Fruit fly (Drosophila melanogaster): ENCODE measurements around the gene Pldn.

The Pldn gene

DNA sequence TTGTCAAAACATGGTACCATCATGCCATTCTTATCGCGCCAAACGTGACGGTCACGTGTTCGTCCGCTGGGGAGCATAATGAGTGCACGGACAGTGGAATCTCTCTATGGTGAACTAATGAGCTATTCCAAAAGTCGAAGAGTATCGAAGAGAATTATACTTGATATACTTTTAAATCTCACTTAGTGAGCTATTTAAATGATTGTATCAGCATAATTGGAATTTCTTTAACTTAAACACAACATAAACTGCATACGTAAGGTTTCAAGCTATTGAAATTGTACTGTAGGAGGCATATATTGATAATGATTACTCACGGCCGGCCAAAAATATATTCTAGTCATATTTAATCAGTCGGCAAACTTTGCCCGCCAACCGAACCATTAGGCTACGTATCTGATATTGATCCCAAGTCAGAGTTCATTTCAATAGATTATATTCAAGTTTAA, 30.3 kb upstream of the Pldn start (continued):
- peak; percentile 18 for TF ChIP-seq fd3F (GFP tag; optimal IDR thresholded peaks at IDR 0.05)
- peak; percentile 8 for TF ChIP-seq HHEX (GFP tag; optimal IDR thresholded peaks at IDR 0.05)
- TF ChIP-seq ERR (GFP tag; optimal IDR thresholded peaks at IDR 0.05), result no peak
- TF ChIP-seq inv (GFP tag; IDR thresholded peaks at IDR 0.05; ENCODE audit: partially characterized antibody), result no peak
- peak; percentile 5 for TF ChIP-seq CG10209 (GFP tag; optimal IDR thresholded peaks at IDR 0.05)
- no peak for TF ChIP-seq Spps (tag; optimal IDR thresholded peaks at IDR 0.05)

DNA sequence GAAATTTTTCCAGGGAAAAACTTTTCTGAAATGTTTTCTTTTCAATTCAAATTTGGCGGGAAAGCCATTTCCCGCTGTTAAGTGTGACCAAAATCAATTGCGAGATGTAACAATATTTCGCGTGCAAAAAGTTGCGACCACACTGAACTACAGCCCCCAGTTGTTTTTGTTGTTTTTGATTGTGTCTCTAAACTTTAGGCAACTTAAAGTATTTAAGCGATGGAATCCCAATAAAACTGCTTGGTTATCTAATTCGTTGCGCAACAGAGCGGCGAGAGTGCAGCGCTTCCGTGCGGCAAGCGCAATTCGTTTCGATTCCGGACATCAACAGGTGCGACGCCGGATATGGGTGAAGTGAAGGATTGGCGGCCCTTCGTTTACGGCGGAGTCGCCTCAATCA, 29.6 kb upstream of the Pldn start, which contains the start of gene Bmcp:
Bmcp (plus strand) TSS at position 155 of the 400 bp plus-strand sequence.
- TF ChIP-seq pros (GFP tag; optimal IDR thresholded peaks at IDR 0.05), result no peak
- TF ChIP-seq peb (GFP tag; IDR thresholded peaks at IDR 0.05), result no peak
- peak; percentile 27 for TF ChIP-seq CG17186 (GFP tag; optimal IDR thresholded peaks at IDR 0.05)
- no peak for TF ChIP-seq Camta (GFP tag; optimal IDR thresholded peaks at IDR 0.05)
- no peak for TF ChIP-seq fd64A (GFP tag; optimal IDR thresholded peaks at IDR 0.05)
- peak; percentile 2 for TF ChIP-seq nom (GFP tag; optimal IDR thresholded peaks at IDR 0.05)
- TF ChIP-seq CG18619 (GFP tag; optimal IDR thresholded peaks at IDR 0.05), result peak; percentile 1
- peak; percentile 30 for TF ChIP-seq CG14710 (tag; optimal IDR thresholded peaks at IDR 0.05)
- TF ChIP-seq Fer1 (GFP tag; optimal IDR thresholded peaks at IDR 0.05), result peak; percentile 35
- peak; percentile 30 for TF ChIP-seq CG11504 (tag; optimal IDR thresholded peaks at IDR 0.05)
- peak; percentile 29 for TF ChIP-seq trem (tag; optimal IDR thresholded peaks at IDR 0.05)
- TF ChIP-seq MBD-R2 (GFP tag; IDR thresholded peaks at IDR 0.05), result peak; percentile 54
- peak; percentile 68 for TF ChIP-seq CG15514 (GFP tag; optimal IDR thresholded peaks at IDR 0.05)
- TF ChIP-seq odd (GFP tag; optimal IDR thresholded peaks at IDR 0.05), result peak; percentile 8
- TF ChIP-seq CG2199 (GFP tag; IDR thresholded peaks at IDR 0.05), result no peak
- TF ChIP-seq CG13296 (GFP tag; optimal IDR thresholded peaks at IDR 0.05), result peak; percentile 14
- peak; percentile 7 for TF ChIP-seq HmgZ (tag; optimal IDR thresholded peaks at IDR 0.05)
- TF ChIP-seq B-H2 (GFP tag; optimal IDR thresholded peaks at IDR 0.05), result peak; percentile 27
- TF ChIP-seq tio (GFP tag; optimal IDR thresholded peaks at IDR 0.05), result no peak
- TF ChIP-seq CG4360 (GFP tag; IDR thresholded peaks at IDR 0.05), result peak; percentile 76
- TF ChIP-seq CG13894 (tag; optimal IDR thresholded peaks at IDR 0.05), result no peak
- TF ChIP-seq E2f2 (GFP tag; IDR thresholded peaks at IDR 0.05), result peak; percentile 94
- TF ChIP-seq BtbVII (GFP tag; optimal IDR thresholded peaks at IDR 0.05), result peak; percentile 38
- TF ChIP-seq Dp (GFP tag; optimal IDR thresholded peaks at IDR 0.05), result peak; percentile 90
- TF ChIP-seq CG7839 (tag; optimal IDR thresholded peaks at IDR 0.05), result peak; percentile 12
- no peak for TF ChIP-seq croc (GFP tag; conservative IDR thresholded peaks at IDR 0.05)
- TF ChIP-seq CG33213 (GFP tag; optimal IDR thresholded peaks at IDR 0.05), result peak; percentile 26
- no peak for TF ChIP-seq cwo (GFP tag; optimal IDR thresholded peaks at IDR 0.05)
- TF ChIP-seq CG16813 (GFP tag; IDR thresholded peaks at IDR 0.05; ENCODE audit: partially characterized antibody), result no peak
- TF ChIP-seq CG15073 (GFP tag; optimal IDR thresholded peaks at IDR 0.05), result no peak
- no peak for TF ChIP-seq CG7357 (GFP tag; IDR thresholded peaks at IDR 0.05)
- no peak for TF ChIP-seq ash1 (GFP tag; optimal IDR thresholded peaks at IDR 0.05)
- no peak for TF ChIP-seq CG15601 (tag; optimal IDR thresholded peaks at IDR 0.05)
- no peak for TF ChIP-seq CG9437 (GFP tag; optimal IDR thresholded peaks at IDR 0.05)
- peak; percentile 33; the same call in 1 of the 2 replicates for TF ChIP-seq CG31441 (GFP tag; IDR thresholded peaks at IDR 0.05)
- TF ChIP-seq usp (GFP tag; optimal IDR thresholded peaks at IDR 0.05), result no peak
- TF ChIP-seq grau (tag; optimal IDR thresholded peaks at IDR 0.05), result peak; percentile 20
- TF ChIP-seq CG10267 (tag; optimal IDR thresholded peaks at IDR 0.05), result peak; percentile 50
- TF ChIP-seq oc (tag; optimal IDR thresholded peaks at IDR 0.05), result no peak
- TF ChIP-seq ERR (GFP tag; optimal IDR thresholded peaks at IDR 0.05), result no peak
- TF ChIP-seq pho (GFP tag; optimal IDR thresholded peaks at IDR 0.05), result peak; percentile 16
- 0 out of 3 replicates have a peak, but pooled peaks have one; percentile 30 for TF ChIP-seq HLH4C (GFP tag; IDR thresholded peaks at IDR 0.05; ENCODE audit: partially characterized antibody)
- TF ChIP-seq unpg (GFP tag; optimal IDR thresholded peaks at IDR 0.05), result peak; percentile 7

All from whole organism, embryonic.